Worm (Caenorhabditis elegans) whole organism, L4/young adult: ENCODE measurements around the gene F53A9.1.

ENCODE experiments used
- W03F9.2 ChIP-seq: fragments of 150-350 bp; optimal IDR thresholded peaks from 2 replicates; lab custom pipeline; 2014; ENCODE audit warnings: missing biosample characterization, missing genetic modification characterization
- dao-5 ChIP-seq: sonication (generic microtip); optimal IDR thresholded peaks from 2 replicates; lab custom pipeline; 2016; ENCODE audit warnings: missing genotype, missing genetic modification characterization, moderate library complexity, missing compliant biosample characterization
- him-1 ChIP-seq: sonication (generic microtip); optimal IDR thresholded peaks from 2 replicates; lab custom pipeline; 2016; ENCODE audit warnings: missing genotype, missing genetic modification reagents, missing genetic modification characterization, missing compliant biosample characterization

ce11 chrX:8718153-8718552, 6.8 kb downstream of the F53A9.1 start:
- TF ChIP-seq dao-5 (tag; lab: Kevin White, UChicago) (no peak), him-1 (no peak), W03F9.2 (no peak)
